Comparison of ENCODE assay signal across 6 fruit fly cellular contexts in the genomic region with DNA sequence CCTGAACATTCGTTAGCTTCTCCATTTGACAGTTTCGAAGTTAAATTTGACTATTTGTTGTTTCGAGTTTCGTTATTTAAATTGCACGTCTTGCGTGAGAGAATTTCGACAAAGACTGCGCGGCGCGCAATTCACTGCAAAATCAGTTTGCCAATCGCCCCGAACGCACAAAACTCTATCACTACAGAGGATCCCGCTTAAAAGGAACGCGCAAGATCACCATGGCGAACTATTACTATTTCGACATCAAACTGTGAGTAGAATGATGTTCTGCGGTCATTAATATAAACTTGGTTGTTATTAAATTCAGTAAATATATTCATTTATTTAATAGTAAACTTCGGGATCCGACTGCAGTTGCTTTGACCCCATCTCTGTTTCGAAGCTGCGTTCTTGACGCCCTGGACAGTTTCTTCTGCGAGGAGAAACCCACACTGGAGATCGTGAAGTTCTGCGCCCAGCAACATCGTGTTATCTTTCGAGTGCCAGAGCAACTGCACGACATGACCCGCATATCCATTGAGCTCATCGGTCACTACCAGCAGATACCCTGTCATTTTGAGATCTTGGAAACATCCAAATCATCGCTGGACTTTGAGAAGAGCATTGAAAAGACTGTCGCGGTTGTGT.
TF ChIP-seq lines count a peak whose summit lies in the region.

TSS of gene Rpp14b (plus strand) at position 43 of the 630 bp plus-strand sequence.
TSS of gene spn-A (minus strand) at position 123 of the 630 bp plus-strand sequence.

- TF ChIP-seq CTCF in whole organism, embryonic (GFP tag; optimal IDR thresholded peaks at IDR 0.05; lab: Kevin White, UChicago) = no peak

TF ChIP-seq in Kc167, 6 proteins besides CTCF, POLR2A, EP300 and RAD21:
- TF ChIP-seq psq (optimal IDR thresholded peaks at IDR 0.05; lab: Kevin White, UChicago) (no peak), ttk (optimal IDR thresholded peaks at IDR 0.05; lab: Kevin White, UChicago) (no peak), insv (optimal IDR thresholded peaks at IDR 0.05; lab: Kevin White, UChicago) (peak; percentile 11), h (optimal IDR thresholded peaks at IDR 0.05; lab: Kevin White, UChicago) (peak; percentile 26)

TF ChIP-seq in whole organism, adult, 20 proteins besides CTCF, POLR2A, EP300 and RAD21:
- TF ChIP-seq CG12768 (GFP tag; optimal IDR thresholded peaks at IDR 0.05; lab: Kevin White, UChicago) = no peak
- no peak for TF ChIP-seq tj (GFP tag; optimal IDR thresholded peaks at IDR 0.05; lab: Kevin White, UChicago)
- TF ChIP-seq CG14711 (tag; optimal IDR thresholded peaks at IDR 0.05; lab: Kevin White, UChicago) = peak; percentile 22
- no peak for TF ChIP-seq Clk (GFP tag; optimal IDR thresholded peaks at IDR 0.05; lab: Kevin White, UChicago)
- no peak for TF ChIP-seq pad (GFP tag; optimal IDR thresholded peaks at IDR 0.05; lab: Kevin White, UChicago)
- peak; percentile 62 for TF ChIP-seq CG1620 (GFP tag; optimal IDR thresholded peaks at IDR 0.05; lab: Kevin White, UChicago)
- TF ChIP-seq bab1 (GFP tag; optimal IDR thresholded peaks at IDR 0.05; lab: Kevin White, UChicago) = peak; percentile 18
- peak; percentile 42 for TF ChIP-seq CG7101 (tag; optimal IDR thresholded peaks at IDR 0.05; lab: Kevin White, UChicago)
- TF ChIP-seq Mnt (GFP tag; optimal IDR thresholded peaks at IDR 0.05; lab: Kevin White, UChicago) = no peak

TF ChIP-seq in whole organism, embryonic, 481 proteins besides CTCF, POLR2A, EP300 and RAD21 (continues in another document):
- TF ChIP-seq CG10147 (GFP tag; optimal IDR thresholded peaks at IDR 0.05; lab: Kevin White, UChicago) = no peak
- TF ChIP-seq CG34224 (GFP tag; IDR thresholded peaks at IDR 0.05; lab: Robert Waterston, UW; ENCODE audit: partially characterized antibody) = no peak
- no peak for TF ChIP-seq aop (GFP tag; IDR thresholded peaks at IDR 0.05; lab: Robert Waterston, UW)
- TF ChIP-seq Spps (tag; optimal IDR thresholded peaks at IDR 0.05; lab: Kevin White, UChicago) = no peak
- no peak for TF ChIP-seq CG31365 (tag; optimal IDR thresholded peaks at IDR 0.05; lab: Kevin White, UChicago)
- TF ChIP-seq CG1832 (GFP tag; optimal IDR thresholded peaks at IDR 0.05; lab: Kevin White, UChicago) = no peak
- peak; percentile 26; the same call in 1 of the 2 replicates for TF ChIP-seq Atf6 (GFP tag; IDR thresholded peaks at IDR 0.05; lab: Robert Waterston, UW)
- TF ChIP-seq CG3281 (GFP tag; optimal IDR thresholded peaks at IDR 0.05; lab: Kevin White, UChicago) = no peak
- TF ChIP-seq Trl (optimal IDR thresholded peaks at IDR 0.05; lab: Kevin White, UChicago) = no peak
- TF ChIP-seq Trl (GFP tag; optimal IDR thresholded peaks at IDR 0.05; lab: Kevin White, UChicago) = no peak
- TF ChIP-seq CG15011 (GFP tag; optimal IDR thresholded peaks at IDR 0.05; lab: Kevin White, UChicago) = no peak
- peak; percentile 88 for TF ChIP-seq row (GFP tag; IDR thresholded peaks at IDR 0.05; lab: Robert Waterston, UW)
- TF ChIP-seq gro (GFP tag; optimal IDR thresholded peaks at IDR 0.05; lab: Kevin White, UChicago) = no peak
- no peak for TF ChIP-seq ara (GFP tag; IDR thresholded peaks at IDR 0.05; lab: Robert Waterston, UW)
- no peak for TF ChIP-seq CG9437 (GFP tag; optimal IDR thresholded peaks at IDR 0.05; lab: Kevin White, UChicago)
- no peak for TF ChIP-seq tx (GFP tag; optimal IDR thresholded peaks at IDR 0.05; lab: Kevin White, UChicago)
- no peak for TF ChIP-seq oc (tag; optimal IDR thresholded peaks at IDR 0.05; lab: Kevin White, UChicago)
- TF ChIP-seq Mad (GFP tag; optimal IDR thresholded peaks at IDR 0.05; lab: Kevin White, UChicago) = peak; percentile 13

TF ChIP-seq in whole organism, prepupa, 60 proteins besides CTCF, POLR2A, EP300 and RAD21 (continues in another document):
- TF ChIP-seq CG11294 (GFP tag; IDR thresholded peaks at IDR 0.05; lab: Robert Waterston, UW) (no peak), topi (GFP tag; optimal IDR thresholded peaks at IDR 0.05; lab: Kevin White, UChicago) (peak; percentile 5), esn (GFP tag; optimal IDR thresholded peaks at IDR 0.05; lab: Kevin White, UChicago) (peak; percentile 39), CG6163 (GFP tag; IDR thresholded peaks at IDR 0.05; lab: Robert Waterston, UW) (no peak), fd59A (GFP tag; optimal IDR thresholded peaks at IDR 0.05; lab: Kevin White, UChicago) (peak; percentile 18), dsx (GFP tag; optimal IDR thresholded peaks at IDR 0.05; lab: Kevin White, UChicago; ENCODE audit: poor library complexity, severe bottlenecking) (peak; percentile 8), CG32006 (GFP tag; optimal IDR thresholded peaks at IDR 0.05; lab: Kevin White, UChicago) (peak; percentile 44), Eip78C (GFP tag; lab: Kevin White, UChicago) (peak; percentile 80), pdm3 (GFP tag; optimal IDR thresholded peaks at IDR 0.05; lab: Kevin White, UChicago) (peak; percentile 49), Smox (GFP tag; optimal IDR thresholded peaks at IDR 0.05; lab: Kevin White, UChicago) (no peak), CG3919 (GFP tag; optimal IDR thresholded peaks at IDR 0.05; lab: Kevin White, UChicago) (peak; percentile 28), CG8119 (GFP tag; IDR thresholded peaks at IDR 0.05; lab: Robert Waterston, UW) (peak; percentile 61), cyc (GFP tag; optimal IDR thresholded peaks at IDR 0.05; lab: Kevin White, UChicago) (peak; percentile 37), CG31627 (GFP tag; optimal IDR thresholded peaks at IDR 0.05; lab: Kevin White, UChicago) (peak; percentile 53), Sox14 (GFP tag; optimal IDR thresholded peaks at IDR 0.05; lab: Kevin White, UChicago) (peak; percentile 63), Hr39 (GFP tag; optimal IDR thresholded peaks at IDR 0.05; lab: Kevin White, UChicago) (peak; percentile 59), CG34406 (GFP tag; optimal IDR thresholded peaks at IDR 0.05; lab: Kevin White, UChicago) (peak; percentile 38), Eip75B (GFP tag; optimal IDR thresholded peaks at IDR 0.05; lab: Kevin White, UChicago) (peak; percentile 3)

TF ChIP-seq in whole organism, pupa, 21 proteins besides CTCF, POLR2A, EP300 and RAD21:
- TF ChIP-seq D1 (tag; optimal IDR thresholded peaks at IDR 0.05; lab: Kevin White, UChicago) = no peak
- no peak for TF ChIP-seq CG32121 (GFP tag; IDR thresholded peaks at IDR 0.05; lab: Robert Waterston, UW)
- TF ChIP-seq CG8301 (tag; optimal IDR thresholded peaks at IDR 0.05; lab: Kevin White, UChicago) = no peak
- TF ChIP-seq EcR (GFP tag; optimal IDR thresholded peaks at IDR 0.05; lab: Kevin White, UChicago) = no peak
- no peak for TF ChIP-seq Pif1A (GFP tag; optimal IDR thresholded peaks at IDR 0.05; lab: Kevin White, UChicago)
- TF ChIP-seq CG15710 (tag; optimal IDR thresholded peaks at IDR 0.05; lab: Kevin White, UChicago) = peak; percentile 43
- TF ChIP-seq CG4496 (GFP tag; IDR thresholded peaks at IDR 0.05; lab: Robert Waterston, UW) = no peak
- TF ChIP-seq CG12605 (GFP tag; IDR thresholded peaks at IDR 0.05; lab: Robert Waterston, UW) = no peak
- peak; percentile 46; the same call in 1 of the 3 replicates for TF ChIP-seq fd96Ca (GFP tag; IDR thresholded peaks at IDR 0.05; lab: Robert Waterston, UW)
- TF ChIP-seq gl (tag; optimal IDR thresholded peaks at IDR 0.05; lab: Kevin White, UChicago) = no peak
- TF ChIP-seq Ets98B (GFP tag; IDR thresholded peaks at IDR 0.05; lab: Robert Waterston, UW) = peak; percentile 39; the same call in 1 of the 2 replicates
- peak; percentile 15 for TF ChIP-seq Snoo (tag; optimal IDR thresholded peaks at IDR 0.05; lab: Kevin White, UChicago)
- TF ChIP-seq CG17806 (tag; optimal IDR thresholded peaks at IDR 0.05; lab: Kevin White, UChicago) = peak; percentile 21

TF ChIP-seq in whole organism, wandering third instar larva, 38 proteins besides CTCF, POLR2A, EP300 and RAD21:
- TF ChIP-seq ey (GFP tag; optimal IDR thresholded peaks at IDR 0.05; lab: Kevin White, UChicago) (peak; percentile 19), woc (GFP tag; optimal IDR thresholded peaks at IDR 0.05; lab: Kevin White, UChicago) (peak; percentile 47), HLH106 (tag; optimal IDR thresholded peaks at IDR 0.05; lab: Kevin White, UChicago) (peak; percentile 39), h (GFP tag; optimal IDR thresholded peaks at IDR 0.05; lab: Kevin White, UChicago) (peak; percentile 18), Hr83 (GFP tag; optimal IDR thresholded peaks at IDR 0.05; lab: Kevin White, UChicago; ENCODE audit: poor library complexity, severe bottlenecking) (peak; percentile 21), Sp1 (GFP tag; optimal IDR thresholded peaks at IDR 0.05; lab: Kevin White, UChicago) (peak; percentile 13), Vsx2 (GFP tag; optimal IDR thresholded peaks at IDR 0.05; lab: Kevin White, UChicago; ENCODE audit: partially characterized antibody) (no peak), rgr (GFP tag; optimal IDR thresholded peaks at IDR 0.05; lab: Kevin White, UChicago) (peak; percentile 53), dl (GFP tag; optimal IDR thresholded peaks at IDR 0.05; lab: Kevin White, UChicago; ENCODE audit: insufficient read depth in 1 of 2, partially characterized antibody in 2 of 2) (no peak), Rel (GFP tag; optimal IDR thresholded peaks at IDR 0.05; lab: Kevin White, UChicago) (no peak), Rel (tag; optimal IDR thresholded peaks at IDR 0.05; lab: Kevin White, UChicago) (no peak), br (GFP tag; optimal IDR thresholded peaks at IDR 0.05; lab: Kevin White, UChicago) (peak; percentile 30), foxo (GFP tag; optimal IDR thresholded peaks at IDR 0.05; lab: Kevin White, UChicago) (peak in 1 of 2 experiments; percentile 43), sv (GFP tag; optimal IDR thresholded peaks at IDR 0.05; lab: Kevin White, UChicago) (no peak), OdsH (GFP tag; optimal IDR thresholded peaks at IDR 0.05; lab: Kevin White, UChicago) (peak; percentile 4)
